Worm (Caenorhabditis elegans) whole organism, early embryonic: ENCODE data around the gene taap-1.

Experiments used
- ama-1 ChIP-seq: fragments of 150-350 bp; optimal IDR thresholded peaks from 2 replicates; lab custom pipeline; 2014
- tbx-11 ChIP-seq: fragments of 200-800 bp; sonication (Bioruptor generic); IDR thresholded peaks from 2 replicates; pipeline ENCODE4 v1.3.6; 2022; ENCODE audit warnings: missing genetic modification characterization, missing compliant biosample characterization

ce11 chrII:8506759-8507158 is 23.1 kb upstream of the taap-1 start:
- TF ChIP-seq tbx-11 (GFP tag; lab: Robert Waterston, UW) (no peak), ama-1 (lab: Kevin White, UChicago) (no peak)
